Worm (Caenorhabditis elegans): Measurements from ENCODE around the gene T19D12.2.
"Not testable (repeated sequence)": the region's sequence is repeated elsewhere in the genome, so short reads cannot be mapped to it uniquely, and the experiment has no call there.

DNA sequence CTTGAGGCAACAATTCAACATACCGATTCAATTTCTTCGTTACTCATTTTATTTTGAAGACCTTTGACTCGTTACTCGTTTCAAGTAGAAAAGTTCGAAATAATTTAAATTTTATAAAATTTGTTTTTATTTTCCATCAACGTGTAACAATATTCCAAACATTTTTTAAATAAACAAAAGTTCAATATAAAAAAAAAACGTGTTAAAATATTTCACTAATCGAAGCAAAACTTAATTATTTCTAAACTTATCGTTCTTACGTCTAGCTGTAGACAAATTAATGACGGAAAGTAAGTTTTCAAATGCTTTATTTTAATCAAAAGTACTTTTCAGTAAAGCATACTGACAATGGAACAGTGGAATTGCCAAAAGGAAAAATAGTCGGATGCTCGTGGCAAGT lies 34.0 kb upstream of the T19D12.2 start, which contains the start of the genes F54H5.5 and F54H5.2:
- TF ChIP-seq nhr-28 (tag; optimal IDR thresholded peaks at IDR 0.05); hlh-30 (tag; optimal IDR thresholded peaks at IDR 0.05; ENCODE audit: insufficient read depth); F37D6.2 (tag; optimal IDR thresholded peaks at IDR 0.05); mdt-29 (GFP tag; IDR thresholded peaks at IDR 0.05); ceh-28 (tag; optimal IDR thresholded peaks at IDR 0.05); egl-27 (tag; optimal IDR thresholded peaks at IDR 0.05): not testable (repeated sequence)
